Worm (Caenorhabditis elegans) whole organism, L3 larva: ENCODE results near the gene mua-6.

Experiments used
- ama-1 ChIP-seq: fragments of 150-350 bp; optimal IDR thresholded peaks from 2 replicates; lab custom pipeline; 2018
- zag-1 ChIP-seq: fragments of 150-350 bp; optimal IDR thresholded peaks from 2 replicates; lab custom pipeline; 2014; ENCODE audit warnings: missing biosample characterization, missing genetic modification characterization

- no peak for TF ChIP-seq ama-1 (lab: Kevin White, UChicago)
- TF ChIP-seq zag-1 (tag; lab: Kevin White, UChicago) = no peak
These were observed 17.6 kb upstream of the mua-6 start, which contains the start of gene F52E10.2 for ce11 chrX:16283103-16283502.
